Worm (Caenorhabditis elegans) whole organism, L4 larva: Measurements from ENCODE around the gene C10G8.3.

Experiments used
- D1046.2 ChIP-seq: fragments of 200-800 bp; sonication (Bioruptor generic); IDR thresholded peaks from 2 replicates; pipeline ENCODE4 v1.3.6; 2022; ENCODE audit warnings: missing genetic modification characterization, missing compliant biosample characterization
- F10B5.3 ChIP-seq: sonication (generic microtip); optimal IDR thresholded peaks from 2 replicates; lab custom pipeline; 2016; ENCODE audit warnings: mild to moderate bottlenecking, missing genetic modification characterization, missing compliant biosample characterization
- F37D6.2 ChIP-seq: sonication (generic microtip); optimal IDR thresholded peaks from 2 replicates; lab custom pipeline; 2016; ENCODE audit warnings: mild to moderate bottlenecking, missing genetic modification characterization, missing compliant biosample characterization
- Y75B8A.6 ChIP-seq: fragments of 200-800 bp; sonication (Bioruptor generic); IDR thresholded peaks from 2 replicates; pipeline ENCODE4 v1.3.6; 2022; ENCODE audit warnings: missing genetic modification reagents, missing genetic modification characterization, missing compliant biosample characterization
- ZK546.5 ChIP-seq, 2 experiments: sonication (generic microtip); optimal IDR thresholded peaks; 2 replicates each; lab custom pipeline; 2017; ENCODE audit warnings: missing biosample characterization in 2 of 2, missing genetic modification characterization in 2 of 2
- aha-1 ChIP-seq: fragments of 150-350 bp; peaks from one replicate; lab custom pipeline; 2014; ENCODE audit warnings: missing biosample characterization, missing genetic modification characterization
- aly-2 ChIP-seq: sonication (generic microtip); optimal IDR thresholded peaks from 2 replicates; lab custom pipeline; 2018; ENCODE audit warnings: missing biosample characterization, missing genetic modification characterization
- ceh-20 ChIP-seq: fragments of 200-800 bp; sonication (Bioruptor generic); IDR thresholded peaks from 2 replicates; pipeline ENCODE4 v1.3.6; 2022; ENCODE audit warnings: missing genetic modification reagents, missing genetic modification characterization, missing compliant biosample characterization
- ceh-32 ChIP-seq: sonication (generic microtip); optimal IDR thresholded peaks from 2 replicates; lab custom pipeline; 2016; ENCODE audit warnings: mild to moderate bottlenecking, missing genetic modification characterization, missing compliant biosample characterization; ENCODE audit not compliant: poor library complexity
- ceh-44 ChIP-seq: fragments of 200-800 bp; sonication (Bioruptor generic); IDR thresholded peaks from 2 replicates; pipeline ENCODE4 v1.3.6; 2022; ENCODE audit warnings: missing genetic modification reagents, missing genetic modification characterization, missing compliant biosample characterization
- ces-1 ChIP-seq: fragments of 150-350 bp; sonication (generic microtip); optimal IDR thresholded peaks from 4 replicates; lab custom pipeline; 2014; ENCODE audit warnings: missing biosample characterization, missing genetic modification reagents, missing genetic modification characterization
- ctbp-1 ChIP-seq: fragments of 200-800 bp; sonication (Bioruptor generic); IDR thresholded peaks from 2 replicates; pipeline ENCODE4 v1.3.6; 2022; ENCODE audit warnings: missing genetic modification reagents, missing genetic modification characterization, missing compliant biosample characterization
- dmd-9 ChIP-seq: fragments of 200-800 bp; sonication (Bioruptor generic); IDR thresholded peaks from 2 replicates; pipeline ENCODE4 v1.3.6; 2022; ENCODE audit warnings: missing genetic modification reagents, missing genetic modification characterization, missing compliant biosample characterization
- dpl-1 ChIP-seq: fragments of 150-350 bp; optimal IDR thresholded peaks from 2 replicates; lab custom pipeline; 2014; ENCODE audit warnings: missing biosample characterization, missing genetic modification reagents, missing genetic modification characterization
- fos-1 ChIP-seq: fragments of 150-350 bp; optimal IDR thresholded peaks from 2 replicates; lab custom pipeline; 2014; ENCODE audit warnings: missing biosample characterization, missing genetic modification characterization
- hlh-11 ChIP-seq: fragments of 200-800 bp; sonication (Bioruptor generic); optimal IDR thresholded peaks from 2 replicates; lab custom pipeline; 2018; ENCODE audit warnings: mild to moderate bottlenecking, missing genetic modification characterization, missing compliant biosample characterization
- hlh-30 ChIP-seq: sonication (generic microtip); optimal IDR thresholded peaks from 2 replicates; lab custom pipeline; 2017; ENCODE audit warnings: antibody characterized with exemption, mild to moderate bottlenecking, missing genetic modification characterization, missing compliant biosample characterization; ENCODE audit not compliant: insufficient read depth
- lin-15B ChIP-seq: fragments of 150-350 bp; sonication (generic microtip); optimal IDR thresholded peaks from 3 replicates; lab custom pipeline; 2014; ENCODE audit warnings: missing biosample characterization, missing genetic modification characterization
- lin-38 ChIP-seq: fragments of 200-800 bp; sonication (Bioruptor generic); IDR thresholded peaks from 2 replicates; pipeline ENCODE4 v1.3.6; 2022; ENCODE audit warnings: missing genetic modification reagents, missing genetic modification characterization, missing compliant biosample characterization
- mdl-1 ChIP-seq, 2 experiments: fragments of 150-350 bp in 1 of 2; sonication (generic microtip) in 1 of 2; optimal IDR thresholded peaks; 2 replicates each; lab custom pipeline; 2014 to 2017; ENCODE audit warnings: missing biosample characterization in 2 of 2, missing genetic modification characterization in 2 of 2
- mxl-2 ChIP-seq: fragments of 200-800 bp; sonication (Bioruptor generic); conservative IDR thresholded peaks from 2 replicates; pipeline ENCODE4 v1.3.6; 2022; ENCODE audit warnings: missing genetic modification reagents, missing genetic modification characterization, missing compliant biosample characterization
- nhr-25 ChIP-seq: sonication (generic microtip); optimal IDR thresholded peaks from 2 replicates; lab custom pipeline; 2017; ENCODE audit warnings: missing genetic modification characterization, mild to moderate bottlenecking, missing compliant biosample characterization, antibody characterized with exemption, moderate library complexity, borderline replicate concordance; ENCODE audit not compliant: insufficient read depth
- nhr-28 ChIP-seq: fragments of 150-350 bp; optimal IDR thresholded peaks from 2 replicates; lab custom pipeline; 2014; ENCODE audit warnings: missing biosample characterization, missing genetic modification characterization
- nhr-41 ChIP-seq: fragments of 200-800 bp; sonication (Bioruptor generic); IDR thresholded peaks from 2 replicates; pipeline ENCODE4 v1.3.6; 2022; ENCODE audit warnings: missing genetic modification reagents, missing genetic modification characterization, missing compliant biosample characterization
- nhr-42 ChIP-seq: fragments of 200-800 bp; sonication (Bioruptor generic); IDR thresholded peaks from 2 replicates; pipeline ENCODE4 v1.3.6; 2022; ENCODE audit warnings: missing genetic modification characterization, missing compliant biosample characterization
- nhr-48 ChIP-seq: sonication (generic microtip); optimal IDR thresholded peaks from 2 replicates; lab custom pipeline; 2016; ENCODE audit warnings: mild to moderate bottlenecking, missing genetic modification characterization, missing compliant biosample characterization
- nhr-6 ChIP-seq: fragments of 150-350 bp; optimal IDR thresholded peaks from 2 replicates; lab custom pipeline; 2014; ENCODE audit warnings: missing biosample characterization, missing genetic modification characterization
- nhr-76 ChIP-seq: fragments of 150-350 bp; optimal IDR thresholded peaks from 2 replicates; lab custom pipeline; 2014; ENCODE audit warnings: missing biosample characterization, missing genetic modification characterization
- nhr-77 ChIP-seq: fragments of 150-350 bp; optimal IDR thresholded peaks from 2 replicates; lab custom pipeline; 2014; ENCODE audit warnings: missing biosample characterization, missing genetic modification characterization
- pha-4 ChIP-seq, 2 experiments: fragments of 150-350 bp in 1 of 2; fragments of 200-800 bp in 1 of 2; sonication (Bioruptor generic) in 1 of 2; IDR thresholded peaks in 1 of 2; optimal IDR thresholded peaks in 1 of 2; 2 replicates each; pipeline versions ENCODE4 v1.3.6 to Lab custom; 2014 to 2022; ENCODE audit warnings: missing genetic modification characterization in 2 of 2, missing genetic modification reagents in 2 of 2, missing biosample characterization in 1 of 2, missing compliant biosample characterization in 1 of 2
- pqm-1 ChIP-seq: sonication (generic microtip); optimal IDR thresholded peaks from 2 replicates; lab custom pipeline; 2017; ENCODE audit warnings: missing biosample characterization, missing genetic modification characterization
- rbr-2 ChIP-seq: sonication (generic microtip); optimal IDR thresholded peaks from 2 replicates; lab custom pipeline; 2016; ENCODE audit warnings: missing genotype, missing genetic modification characterization, missing compliant biosample characterization
- saeg-2 ChIP-seq: fragments of 200-800 bp; sonication (Bioruptor generic); IDR thresholded peaks from 2 replicates; pipeline ENCODE4 v1.3.6; 2022; ENCODE audit warnings: missing genetic modification reagents, missing genetic modification characterization, missing compliant biosample characterization
- tag-97 ChIP-seq: fragments of 200-800 bp; sonication (Bioruptor generic); IDR thresholded peaks from 2 replicates; pipeline ENCODE4 v1.3.6; 2022; ENCODE audit warnings: missing genetic modification characterization, missing compliant biosample characterization
- unc-130 ChIP-seq: sonication (generic microtip); optimal IDR thresholded peaks from 2 replicates; lab custom pipeline; 2016; ENCODE audit warnings: missing genetic modification reagents, missing genetic modification characterization, missing compliant biosample characterization
- unc-62 ChIP-seq, 3 experiments: fragments of 150-350 bp in 1 of 3; sonication (generic microtip); optimal IDR thresholded peaks in 2 of 3; peaks in 1 of 3; 1 replicate in 1 of 3; 2 replicates in 2 of 3; lab custom pipeline; 2014 to 2017; ENCODE audit warnings: missing biosample characterization in 3 of 3, missing genetic modification characterization in 3 of 3, missing genetic modification reagents in 3 of 3, missing genotype in 1 of 3
- zfp-2 ChIP-seq: sonication (generic microtip); optimal IDR thresholded peaks from 2 replicates; lab custom pipeline; 2016; ENCODE audit warnings: mild to moderate bottlenecking, missing genetic modification characterization, missing compliant biosample characterization
- zfp-3 ChIP-seq: fragments of 200-800 bp; sonication (Bioruptor generic); conservative IDR thresholded peaks from 2 replicates; pipeline ENCODE4 v1.3.6; 2022; ENCODE audit warnings: missing genetic modification reagents, missing genetic modification characterization, missing compliant biosample characterization
- zip-11 ChIP-seq: fragments of 200-800 bp; sonication (Bioruptor generic); IDR thresholded peaks from 2 replicates; pipeline ENCODE4 v1.3.6; 2022; ENCODE audit warnings: missing genetic modification characterization, missing compliant biosample characterization

C10G8.3 gene

DNA sequence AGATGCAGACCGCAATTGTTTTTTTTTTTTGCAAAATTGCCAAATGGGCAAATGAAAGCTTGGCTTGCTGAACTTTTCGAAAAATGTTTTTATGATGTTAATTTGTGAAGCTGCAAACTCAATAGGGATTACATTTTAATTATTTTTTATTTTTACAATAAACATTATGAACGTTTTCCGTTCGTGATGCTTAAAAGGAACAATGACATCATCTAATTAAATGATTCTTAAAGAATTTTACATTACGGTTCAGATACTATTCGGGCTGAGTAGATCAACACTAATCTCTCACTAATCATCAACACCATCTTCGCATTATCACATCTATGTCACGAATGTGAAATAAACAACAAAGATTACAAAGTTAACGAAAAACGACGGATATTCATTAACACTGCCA, at the start of gene C10G8.3:
Gene C10G8.3, plus strand, starts transcription at position 301 of the 400 bp plus-strand sequence.
- TF ChIP-seq zfp-2 (no peak), unc-62 (GFP tag; optimal IDR thresholded peaks at IDR 0.05 in 1 of 2; lab: Kevin White, UChicago) (peak in 1 of 2 experiments; percentile 45), unc-62 (tag; optimal IDR thresholded peaks at IDR 0.05; lab: Kevin White, UChicago) (no peak)
- TF ChIP-seq, all 104 proteins: peak for 1

DNA sequence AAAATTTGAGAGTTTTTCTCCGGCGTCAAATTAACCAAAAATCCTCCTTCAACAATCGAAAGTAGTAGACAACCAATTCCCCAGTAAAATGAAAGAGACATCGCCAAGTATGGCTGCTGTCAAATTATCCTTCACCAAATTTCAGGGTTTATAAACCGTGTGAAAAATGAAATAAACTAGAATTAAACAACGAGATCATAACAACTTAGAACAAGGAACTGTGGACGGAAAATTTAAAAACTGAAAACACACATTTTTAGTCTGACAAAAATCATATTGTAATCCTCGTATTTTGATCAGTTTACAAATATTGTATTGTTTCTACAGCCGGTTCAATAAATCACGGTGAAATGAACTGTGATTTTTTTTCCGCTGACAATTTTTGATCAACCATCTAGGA, 49.6 kb upstream of the C10G8.3 start, which contains the start of gene cest-30:
Gene cest-30, minus strand, starts transcription at position 101 of the 400 bp plus-strand sequence.
- TF ChIP-seq mdl-1 (tag; optimal IDR thresholded peaks at IDR 0.05; lab: Kevin White, UChicago) (no peak), ceh-44 (no peak), aly-2 (tag; lab: Kevin White, UChicago) (no peak), F37D6.2 (tag; lab: Kevin White, UChicago) (no peak), zip-11 (GFP tag; lab: Robert Waterston, UW) (no peak), Y75B8A.6 (no peak), mxl-2 (no peak), ZK546.5 (tag; optimal IDR thresholded peaks at IDR 0.05; lab: Kevin White, UChicago) (no peak), ctbp-1 (GFP tag; lab: Robert Waterston, UW) (no peak), zfp-2 (no peak), F10B5.3 (tag; lab: Kevin White, UChicago) (no peak), nhr-28 (tag; lab: Kevin White, UChicago) (no peak), D1046.2 (GFP tag; lab: Robert Waterston, UW) (no peak), lin-15B (no peak), nhr-76 (no peak), dpl-1 (GFP tag; lab: Kevin White, UChicago) (no peak)

DNA sequence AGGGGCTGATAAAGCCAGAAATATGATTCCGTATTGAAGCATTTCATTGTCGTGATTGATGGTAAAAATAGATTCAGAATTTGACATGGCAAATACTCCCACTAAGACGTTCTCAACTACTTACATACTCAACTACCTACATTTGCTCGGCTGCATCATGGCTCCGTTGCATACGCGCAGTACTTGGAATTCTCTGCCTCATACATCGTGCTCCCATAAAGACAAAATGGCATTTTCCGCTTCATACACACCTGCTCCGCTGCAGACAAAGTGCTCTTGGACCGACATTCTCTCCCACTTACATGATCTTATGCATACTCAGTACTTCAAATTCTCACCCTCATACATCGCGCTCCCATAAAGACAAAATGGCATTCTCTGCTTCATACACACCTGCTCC, 47.0 kb upstream of the C10G8.3 start, which contains the start of the genes srt-69 and B0238.12:
Gene srt-69, minus strand, starts transcription at position 101 of the 400 bp plus-strand sequence.
Gene B0238.12, plus strand, starts transcription at position 264 of the 400 bp plus-strand sequence.
- TF ChIP-seq ceh-20 (GFP tag; lab: Robert Waterston, UW) (no peak), pqm-1 (tag; lab: Kevin White, UChicago) (no peak), zfp-3 (GFP tag; lab: Robert Waterston, UW) (no peak), nhr-25 (no peak), ZK546.5 (tag; optimal IDR thresholded peaks at IDR 0.05; lab: Kevin White, UChicago) (no peak), tag-97 (GFP tag; lab: Robert Waterston, UW) (no peak), hlh-11 (tag; lab: Kevin White, UChicago) (no peak), fos-1 (no peak), dmd-9 (no peak), nhr-48 (tag; lab: Kevin White, UChicago) (no peak), nhr-77 (tag; lab: Kevin White, UChicago) (no peak), nhr-42 (no peak), ctbp-1 (GFP tag; lab: Robert Waterston, UW) (no peak), nhr-41 (GFP tag; lab: Robert Waterston, UW) (no peak)

DNA sequence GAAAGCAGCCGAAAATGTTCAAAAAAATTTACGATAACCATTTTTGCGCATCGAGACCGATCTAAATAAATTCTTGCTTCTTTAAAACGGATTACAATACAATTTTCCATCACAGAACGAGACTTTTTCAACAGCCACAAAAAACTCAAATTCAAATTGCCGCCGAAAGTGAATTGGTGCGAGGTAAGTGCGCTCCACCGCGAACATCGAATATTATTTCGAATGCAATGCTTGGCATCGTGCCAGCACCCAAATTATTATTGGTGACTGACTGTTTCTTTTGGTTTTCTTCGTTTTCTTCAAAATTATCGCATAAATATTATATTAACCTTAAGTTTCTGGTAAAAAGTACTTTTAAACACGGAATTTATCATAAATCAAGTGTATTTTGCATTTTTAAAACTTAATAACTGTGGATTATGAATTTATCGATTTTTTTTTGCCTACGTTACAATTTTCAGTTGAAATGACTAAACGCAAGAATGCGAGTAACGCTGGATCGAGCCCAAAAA, 43.5 kb upstream of the C10G8.3 start, which contains the start of gene penr-1:
Gene penr-1, plus strand, starts transcription at position 462 of the 512 bp plus-strand sequence.
- TF ChIP-seq rbr-2 (tag; lab: Kevin White, UChicago) (peak; percentile 53), pha-4 (GFP tag; IDR thresholded peaks at IDR 0.05; lab: Robert Waterston, UW) (no peak), pha-4 (tag; optimal IDR thresholded peaks at IDR 0.05; lab: Kevin White, UChicago) (peak; percentile 17), ceh-32 (tag; lab: Kevin White, UChicago) (no peak), nhr-28 (tag; lab: Kevin White, UChicago) (peak; percentile 36), lin-38 (GFP tag; lab: Robert Waterston, UW) (peak; percentile 92), aly-2 (tag; lab: Kevin White, UChicago) (no peak), ces-1 (GFP tag; lab: Kevin White, UChicago) (no peak), dpl-1 (GFP tag; lab: Kevin White, UChicago) (peak; percentile 89), nhr-6 (tag; lab: Kevin White, UChicago) (peak; percentile 1), hlh-30 (no peak), aha-1 (peak; percentile 85), saeg-2 (GFP tag; lab: Robert Waterston, UW) (no peak), nhr-48 (tag; lab: Kevin White, UChicago) (peak; percentile 47), unc-130 (GFP tag; lab: Kevin White, UChicago) (peak; percentile 7)
